Worm (Caenorhabditis elegans): ENCODE measurements around the gene mif-2.

DNA sequence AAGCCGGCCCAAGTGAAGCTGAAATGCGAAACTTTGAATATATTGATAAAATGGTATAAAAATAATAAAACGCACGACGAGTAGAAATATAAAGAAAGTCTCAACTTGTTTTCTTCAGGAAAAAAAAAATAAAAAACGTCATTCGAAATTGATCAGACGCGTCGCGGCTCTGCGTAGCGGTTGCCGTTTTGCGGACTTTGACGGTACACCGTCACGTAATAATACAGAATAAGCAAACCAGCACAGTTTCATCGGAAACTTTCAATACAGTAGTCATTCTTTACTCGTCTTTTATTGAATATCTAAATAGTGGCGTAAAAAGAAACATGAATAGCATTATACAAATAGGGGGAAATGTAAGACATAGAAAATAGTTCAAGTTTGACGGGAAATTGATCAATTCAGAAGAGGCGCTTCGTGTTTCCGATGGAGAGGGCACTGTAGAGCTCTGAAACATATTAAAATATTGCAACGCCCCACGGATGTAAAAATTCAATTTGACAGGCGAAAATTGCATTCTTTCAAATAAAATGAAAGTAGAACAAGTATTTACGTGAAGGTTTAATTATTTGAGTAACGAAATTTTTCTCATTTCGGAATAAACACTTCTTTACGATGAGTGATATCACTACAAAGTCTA lies 15.6 kb upstream of the mif-2 start, which contains the start of the genes cyl-1 and C52E4.7:
- no peak for TF ChIP-seq flt-1 (GFP tag; IDR thresholded peaks at IDR 0.05)
- no peak for TF ChIP-seq T22C8.4 (GFP tag; IDR thresholded peaks at IDR 0.05)
- TF ChIP-seq ztf-23 (GFP tag; IDR thresholded peaks at IDR 0.05), result no peak
- TF ChIP-seq ref-1 (GFP tag; conservative IDR thresholded peaks at IDR 0.05), result no peak
- no peak for TF ChIP-seq cog-1 (tag; optimal IDR thresholded peaks at IDR 0.05)
- no peak for TF ChIP-seq ztf-29 (GFP tag; IDR thresholded peaks at IDR 0.05)

Measured in whole organism, midembryonic.